Worm (Caenorhabditis elegans) whole organism, mixed stage, embryonic: ENCODE data around the gene B0416.4.

Source experiments
- M03D4.4 ChIP-seq: sonication (generic microtip); optimal IDR thresholded peaks from 2 replicates; lab custom pipeline; 2017; ENCODE audit warnings: mild to moderate bottlenecking, missing genetic modification characterization, missing compliant biosample characterization
- bed-3 ChIP-seq: fragments of 200-800 bp; sonication (Bioruptor generic); optimal IDR thresholded peaks from 3 replicates; lab custom pipeline; 2018; ENCODE audit warnings: mild to moderate bottlenecking, missing genetic modification characterization, moderate library complexity, missing compliant biosample characterization
- ceh-39 ChIP-seq: fragments of 150-350 bp; optimal IDR thresholded peaks from 2 replicates; lab custom pipeline; 2014; ENCODE audit warnings: missing biosample characterization, missing genetic modification characterization
- ceh-43 ChIP-seq: fragments of 200-800 bp; sonication (Bioruptor generic); optimal IDR thresholded peaks from 2 replicates; lab custom pipeline; 2018; ENCODE audit warnings: mild to moderate bottlenecking, missing genetic modification characterization, moderate library complexity, missing compliant biosample characterization
- ces-1 ChIP-seq: fragments of 150-350 bp; optimal IDR thresholded peaks from 2 replicates; lab custom pipeline; 2014; ENCODE audit warnings: missing biosample characterization, missing genetic modification reagents, missing genetic modification characterization
- mep-1 ChIP-seq: fragments of 150-350 bp; optimal IDR thresholded peaks from 2 replicates; lab custom pipeline; 2017; ENCODE audit warnings: missing biosample characterization, missing genetic modification reagents, missing genetic modification characterization, inconsistent platforms
- mls-2 ChIP-seq: sonication (generic microtip); optimal IDR thresholded peaks from 2 replicates; lab custom pipeline; 2016; ENCODE audit warnings: mild to moderate bottlenecking, missing genetic modification characterization, moderate library complexity, missing compliant biosample characterization
- nhr-237 ChIP-seq: fragments of 150-350 bp; optimal IDR thresholded peaks from 2 replicates; lab custom pipeline; 2014; ENCODE audit warnings: missing biosample characterization, missing genetic modification characterization
- nhr-76 ChIP-seq: sonication (generic microtip); optimal IDR thresholded peaks from 2 replicates; lab custom pipeline; 2017; ENCODE audit warnings: missing biosample characterization, missing genetic modification characterization
- sem-2 ChIP-seq: fragments of 200-800 bp; sonication (Bioruptor generic); optimal IDR thresholded peaks from 2 replicates; lab custom pipeline; 2018; ENCODE audit warnings: mild to moderate bottlenecking, missing genetic modification characterization, missing compliant biosample characterization
- sptf-1 ChIP-seq: sonication (generic microtip); optimal IDR thresholded peaks from 2 replicates; lab custom pipeline; 2017; ENCODE audit warnings: mild to moderate bottlenecking, missing genetic modification characterization, moderate library complexity, missing compliant biosample characterization
- unc-62 ChIP-seq: fragments of 150-350 bp; optimal IDR thresholded peaks from 2 replicates; lab custom pipeline; 2014; ENCODE audit warnings: missing biosample characterization, missing genetic modification reagents, missing genetic modification characterization
- ztf-11 ChIP-seq: fragments of 150-350 bp; optimal IDR thresholded peaks from 2 replicates; lab custom pipeline; 2014; ENCODE audit warnings: missing biosample characterization, missing genetic modification characterization

The B0416.4 gene

ce11 chrX:9303422-9303821, 24.7 kb downstream of the B0416.4 start, which contains the start of gene tmc-2:
TSS of gene tmc-2 (plus strand) at chrX:9303722.
- no peak for TF ChIP-seq M03D4.4 (tag; lab: Kevin White, UChicago)
- TF ChIP-seq sptf-1 (tag; lab: Kevin White, UChicago), result no peak
- TF ChIP-seq bed-3, result no peak
- TF ChIP-seq, all 35 proteins: peak for 0

- TF ChIP-seq ceh-39 (tag; lab: Kevin White, UChicago), result no peak
Measured at ce11 chrX:9311225-9311624, 32.5 kb downstream of the B0416.4 start, which contains the start of gene H29C22.1. TSS of gene H29C22.1 (minus strand) at chrX:9311325.

DNA sequence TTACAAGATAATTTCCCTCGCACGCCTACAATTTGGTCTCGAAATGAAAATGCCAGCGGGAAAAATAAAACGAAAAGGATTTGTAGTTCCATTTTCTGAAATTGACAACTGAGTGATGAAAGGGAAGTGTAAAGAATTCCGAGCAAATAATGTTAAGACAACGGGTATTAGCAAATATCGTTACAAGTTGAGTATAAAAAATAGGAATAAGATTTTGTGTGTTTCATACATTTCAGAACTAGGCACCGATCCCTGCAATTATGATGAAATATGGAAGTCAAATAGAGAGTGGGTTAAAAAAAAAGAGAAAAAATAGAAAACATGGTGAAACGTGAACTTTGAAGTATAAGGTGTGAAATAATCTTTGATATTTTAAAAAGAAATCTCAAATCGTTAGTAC, 35.6 kb downstream of the B0416.4 start, which contains the start of gene ttr-38:
Gene ttr-38 (minus strand): TSS at position 101 of the 400 bp plus-strand sequence.
- no peak for TF ChIP-seq ceh-39 (tag; lab: Kevin White, UChicago)
- no peak for TF ChIP-seq nhr-76 (tag; lab: Kevin White, UChicago)

- TF ChIP-seq sem-2 (GFP tag; lab: Kevin White, UChicago) (no peak), ztf-11 (tag; lab: Kevin White, UChicago) (no peak), nhr-237 (tag; lab: Kevin White, UChicago) (no peak), ces-1 (no peak), mls-2 (tag; lab: Kevin White, UChicago) (no peak)
Measured at ce11 chrX:9319080-9319479, 40.3 kb downstream of the B0416.4 start, which contains the start of gene npr-7. TSS of gene npr-7 (minus strand) at chrX:9319180.

- TF ChIP-seq unc-62 (GFP tag; lab: Kevin White, UChicago) (no peak), ces-1 (peak; percentile 85), mep-1 (no peak), ztf-11 (tag; lab: Kevin White, UChicago) (no peak), ceh-43 (GFP tag; lab: Kevin White, UChicago) (no peak)
Measured at ce11 chrX:9324962-9325361, 46.2 kb downstream of the B0416.4 start.
